Worm (Caenorhabditis elegans) whole organism, young adult: Measurements from ENCODE around the gene lmtr-5.
A peak's percentile ranks its signal among the peaks of the same experiment; 100 is the strongest.

Experiments
- B0019.2 ChIP-seq: fragments of 200-800 bp; sonication (Bioruptor generic); conservative IDR thresholded peaks from 2 replicates; pipeline ENCODE4 v1.3.6; 2022; ENCODE audit warnings: missing genetic modification reagents, missing genetic modification characterization, missing compliant biosample characterization
- B0261.1 ChIP-seq: sonication (generic microtip); optimal IDR thresholded peaks from 2 replicates; lab custom pipeline; 2016; ENCODE audit warnings: mild to moderate bottlenecking, missing genetic modification characterization, moderate library complexity, missing compliant biosample characterization
- B0336.3 ChIP-seq: fragments of 200-800 bp; sonication (Bioruptor generic); IDR thresholded peaks from 2 replicates; pipeline ENCODE4 v1.3.6; 2022; ENCODE audit warnings: missing genetic modification characterization, missing compliant biosample characterization
- D2030.7 ChIP-seq: fragments of 200-800 bp; sonication (Bioruptor generic); IDR thresholded peaks from 2 replicates; pipeline ENCODE4 v1.3.6; 2022; ENCODE audit warnings: missing genetic modification reagents, missing genetic modification characterization, missing compliant biosample characterization
- F23B12.7 ChIP-seq: sonication (generic microtip); optimal IDR thresholded peaks from 2 replicates; lab custom pipeline; 2017; ENCODE audit warnings: missing genetic modification characterization, mild to moderate bottlenecking, missing compliant biosample characterization, antibody characterized with exemption, moderate library complexity; ENCODE audit not compliant: insufficient read depth
- F37B4.10 ChIP-seq: fragments of 200-800 bp; sonication (Bioruptor generic); IDR thresholded peaks from 2 replicates; pipeline ENCODE4 v1.3.6; 2022; ENCODE audit warnings: missing genetic modification characterization, missing compliant biosample characterization
- F52B5.7 ChIP-seq: sonication (generic microtip); optimal IDR thresholded peaks from 2 replicates; lab custom pipeline; 2016; ENCODE audit warnings: mild to moderate bottlenecking, missing genetic modification characterization, missing compliant biosample characterization
- F57A8.1 ChIP-seq: fragments of 200-800 bp; sonication (Bioruptor generic); optimal IDR thresholded peaks from 2 replicates; lab custom pipeline; 2018; ENCODE audit warnings: mild to moderate bottlenecking, missing genetic modification characterization, moderate library complexity, missing compliant biosample characterization
- Y67H2A.10 ChIP-seq: fragments of 200-800 bp; sonication (Bioruptor generic); conservative IDR thresholded peaks from 2 replicates; pipeline ENCODE4 v1.3.6; 2022; ENCODE audit warnings: missing genetic modification reagents, missing genetic modification characterization, missing compliant biosample characterization
- ZK185.1 ChIP-seq: sonication (generic microtip); optimal IDR thresholded peaks from 2 replicates; lab custom pipeline; 2016; ENCODE audit warnings: mild to moderate bottlenecking, missing genetic modification characterization, missing compliant biosample characterization; ENCODE audit not compliant: poor library complexity, severe bottlenecking
- athp-1 ChIP-seq: sonication (generic microtip); optimal IDR thresholded peaks from 2 replicates; lab custom pipeline; 2017; ENCODE audit warnings: mild to moderate bottlenecking, missing genetic modification characterization, missing compliant biosample characterization
- attf-5 ChIP-seq: fragments of 200-800 bp; sonication (Bioruptor generic); optimal IDR thresholded peaks from 2 replicates; lab custom pipeline; 2018; ENCODE audit warnings: mild to moderate bottlenecking, missing genetic modification characterization, missing compliant biosample characterization
- ceh-79 ChIP-seq: sonication (generic microtip); optimal IDR thresholded peaks from 2 replicates; lab custom pipeline; 2017; ENCODE audit warnings: mild to moderate bottlenecking, missing genetic modification characterization, missing compliant biosample characterization
- dox-1 ChIP-seq: fragments of 200-800 bp; sonication (Bioruptor generic); IDR thresholded peaks from 2 replicates; pipeline ENCODE4 v1.3.6; 2022; ENCODE audit warnings: missing genetic modification reagents, missing genetic modification characterization, missing compliant biosample characterization
- dpl-1 ChIP-seq: fragments of 150-350 bp; optimal IDR thresholded peaks from 2 replicates; lab custom pipeline; 2014; ENCODE audit warnings: missing biosample characterization, missing genetic modification reagents, missing genetic modification characterization
- egrh-3 ChIP-seq: fragments of 200-800 bp; sonication (Bioruptor generic); IDR thresholded peaks from 2 replicates; pipeline ENCODE4 v1.3.6; 2022; ENCODE audit warnings: missing genetic modification reagents, missing genetic modification characterization, missing compliant biosample characterization
- fkh-3 ChIP-seq: sonication (generic microtip); optimal IDR thresholded peaks from 2 replicates; lab custom pipeline; 2016; ENCODE audit warnings: mild to moderate bottlenecking, missing genetic modification characterization, missing compliant biosample characterization
- hlh-26 ChIP-seq: fragments of 200-800 bp; sonication (Bioruptor generic); conservative IDR thresholded peaks from 2 replicates; pipeline ENCODE4 v1.3.6; 2022; ENCODE audit warnings: missing genetic modification reagents, missing genetic modification characterization, missing compliant biosample characterization
- lin-26 ChIP-seq: fragments of 200-800 bp; sonication (Bioruptor generic); IDR thresholded peaks from 2 replicates; pipeline ENCODE4 v1.3.6; 2022; ENCODE audit warnings: missing genetic modification reagents, missing genetic modification characterization, missing compliant biosample characterization
- madf-10 ChIP-seq: sonication (generic microtip); optimal IDR thresholded peaks from 2 replicates; lab custom pipeline; 2016; ENCODE audit warnings: mild to moderate bottlenecking, missing genetic modification characterization, missing compliant biosample characterization
- mcd-1 ChIP-seq: fragments of 200-800 bp; sonication (Bioruptor generic); IDR thresholded peaks from 2 replicates; pipeline ENCODE4 v1.3.6; 2022; ENCODE audit warnings: missing genetic modification reagents, missing genetic modification characterization, missing compliant biosample characterization
- mes-4 ChIP-seq: sonication (generic microtip); optimal IDR thresholded peaks from 2 replicates; lab custom pipeline; 2016; ENCODE audit warnings: missing genotype, missing genetic modification characterization, missing compliant biosample characterization
- mxl-1 ChIP-seq: sonication (generic microtip); optimal IDR thresholded peaks from 2 replicates; lab custom pipeline; 2016; ENCODE audit warnings: missing genetic modification characterization, missing compliant biosample characterization
- nfya-2 ChIP-seq: fragments of 200-800 bp; sonication (Bioruptor generic); IDR thresholded peaks from 2 replicates; pipeline ENCODE4 v1.3.6; 2022; ENCODE audit warnings: missing genetic modification reagents, missing genetic modification characterization, missing compliant biosample characterization
- nhr-90 ChIP-seq: sonication (generic microtip); optimal IDR thresholded peaks from 2 replicates; lab custom pipeline; 2016; ENCODE audit warnings: missing genotype, mild to moderate bottlenecking, missing genetic modification characterization, missing compliant biosample characterization
- pbrm-1 ChIP-seq: fragments of 200-800 bp; sonication (Bioruptor generic); IDR thresholded peaks from 2 replicates; pipeline ENCODE4 v1.3.6; 2022; ENCODE audit warnings: missing genetic modification reagents, missing genetic modification characterization, missing compliant biosample characterization
- rec-8 ChIP-seq, 2 experiments: sonication (generic microtip); optimal IDR thresholded peaks; 2 replicates each; lab custom pipeline; 2016; ENCODE audit warnings: mild to moderate bottlenecking in 2 of 2, missing genetic modification characterization in 2 of 2, missing genetic modification reagents in 2 of 2, missing genotype in 2 of 2, missing biosample characterization in 1 of 2, missing compliant biosample characterization in 1 of 2, moderate library complexity in 1 of 2
- rpc-1 ChIP-seq, 2 experiments: fragments of 150-350 bp in 1 of 2; sonication (generic microtip) in 1 of 2; optimal IDR thresholded peaks; 2 replicates each; lab custom pipeline; 2014 to 2018; ENCODE audit warnings: missing biosample characterization in 1 of 2, missing genetic modification characterization in 1 of 2, missing genetic modification reagents in 1 of 2, missing genotype in 1 of 2
- sea-2 ChIP-seq: fragments of 200-800 bp; sonication (Bioruptor generic); IDR thresholded peaks from 2 replicates; pipeline ENCODE4 v1.3.6; 2022; ENCODE audit warnings: missing genetic modification characterization, missing compliant biosample characterization
- snpc-1.1 ChIP-seq: sonication (generic microtip); optimal IDR thresholded peaks from 2 replicates; lab custom pipeline; 2017; ENCODE audit warnings: missing genetic modification characterization, mild to moderate bottlenecking, missing compliant biosample characterization, antibody characterized with exemption, moderate library complexity, missing genotype, missing genetic modification reagents; ENCODE audit not compliant: insufficient read depth
- snpc-4 ChIP-seq, 5 experiments: fragments of 150-350 bp in 1 of 5; sonication (generic microtip) in 4 of 5; optimal IDR thresholded peaks; 2 replicates each; lab custom pipeline; 2014 to 2018; ENCODE audit warnings: missing genetic modification characterization in 5 of 5, missing biosample characterization in 3 of 5, antibody characterized with exemption in 2 of 5, mild to moderate bottlenecking in 2 of 5, missing compliant biosample characterization in 2 of 5, missing genotype in 2 of 5, moderate library complexity in 2 of 5, missing genetic modification reagents in 1 of 5
- unc-130 ChIP-seq: sonication (generic microtip); optimal IDR thresholded peaks from 2 replicates; lab custom pipeline; 2016; ENCODE audit warnings: missing genetic modification reagents, missing genetic modification characterization, missing compliant biosample characterization
- zfh-2 ChIP-seq: fragments of 200-800 bp; sonication (Bioruptor generic); conservative IDR thresholded peaks from 2 replicates; pipeline ENCODE4 v1.3.6; 2022; ENCODE audit warnings: missing genetic modification reagents, missing genetic modification characterization, missing compliant biosample characterization
- zim-3 ChIP-seq: sonication (generic microtip); optimal IDR thresholded peaks from 2 replicates; lab custom pipeline; 2017; ENCODE audit warnings: mild to moderate bottlenecking, missing genetic modification characterization, moderate library complexity, missing compliant biosample characterization
- ztf-3 ChIP-seq: fragments of 200-800 bp; sonication (Bioruptor generic); optimal IDR thresholded peaks from 2 replicates; lab custom pipeline; 2018; ENCODE audit warnings: mild to moderate bottlenecking, missing genetic modification characterization, missing compliant biosample characterization

Gene lmtr-5

ce11 chrIII:3174985-3175384 is 8.5 kb upstream of the lmtr-5 start, which contains the start of gene R148.3 (continued):
- TF ChIP-seq madf-10 (tag; lab: Kevin White, UChicago) = no peak
- TF ChIP-seq rec-8 (tag; optimal IDR thresholded peaks at IDR 0.05; lab: Kevin White, UChicago) = no peak
- peak; percentile 47 for TF ChIP-seq snpc-1.1 (tag; lab: Kevin White, UChicago)
- no peak for TF ChIP-seq B0261.1
- TF ChIP-seq B0336.3 (GFP tag; lab: Robert Waterston, UW) = no peak
- no peak for TF ChIP-seq D2030.7 (GFP tag; lab: Robert Waterston, UW)
- no peak for TF ChIP-seq zim-3 (tag; lab: Kevin White, UChicago)
- no peak for TF ChIP-seq F23B12.7 (tag; lab: Kevin White, UChicago)
- peak; percentile 7 for TF ChIP-seq unc-130 (GFP tag; lab: Kevin White, UChicago)
- no peak for TF ChIP-seq ceh-79 (tag; lab: Kevin White, UChicago)
- no peak for TF ChIP-seq mxl-1
- no peak; the same call in 1 of the 2 replicates for TF ChIP-seq Y67H2A.10 (GFP tag; lab: Robert Waterston, UW)
- TF ChIP-seq F37B4.10 = no peak
- no peak for TF ChIP-seq ztf-3 (GFP tag; lab: Kevin White, UChicago)
- 0 out of 2 replicates have a peak, but pooled peaks have one; percentile 30 for TF ChIP-seq B0019.2 (GFP tag; lab: Robert Waterston, UW)
- TF ChIP-seq pbrm-1 (GFP tag; lab: Robert Waterston, UW) = peak; percentile 44; the same call in 1 of the 2 replicates
- no peak for TF ChIP-seq nfya-2 (GFP tag; lab: Robert Waterston, UW)
- no peak for TF ChIP-seq attf-5
- TF ChIP-seq mes-4 (tag; lab: Kevin White, UChicago) = no peak
- no peak for TF ChIP-seq ZK185.1 (tag; lab: Kevin White, UChicago)
- no peak for TF ChIP-seq dpl-1
- TF ChIP-seq snpc-4 (GFP tag; optimal IDR thresholded peaks at IDR 0.05; lab: Kevin White, UChicago) = no peak
- peak in 2 of 4 experiments; percentile 22 to 29 for TF ChIP-seq snpc-4 (tag; optimal IDR thresholded peaks at IDR 0.05; lab: Kevin White, UChicago)
- TF ChIP-seq nhr-90 (tag; lab: Kevin White, UChicago) = no peak
- no peak for TF ChIP-seq zfh-2 (GFP tag; lab: Robert Waterston, UW)
- peak; percentile 27 for TF ChIP-seq rpc-1 (optimal IDR thresholded peaks at IDR 0.05; lab: Kevin White, UChicago)
- TF ChIP-seq rpc-1 (tag; optimal IDR thresholded peaks at IDR 0.05; lab: Kevin White, UChicago) = no peak
- TF ChIP-seq dox-1 = peak; percentile 28; the same call in 1 of the 2 replicates
- TF ChIP-seq fkh-3 (tag; lab: Kevin White, UChicago) = no peak
- no peak for TF ChIP-seq athp-1 (tag; lab: Kevin White, UChicago)

ce11 chrIII:3176775-3177174 is 6.7 kb upstream of the lmtr-5 start:
- peak; percentile 69; the same call in 1 of the 2 replicates for TF ChIP-seq egrh-3 (GFP tag; lab: Robert Waterston, UW)
- TF ChIP-seq zfh-2 (GFP tag; lab: Robert Waterston, UW) = peak; percentile 69
- TF ChIP-seq lin-26 (GFP tag; lab: Robert Waterston, UW) = 0 out of 2 replicates have a peak, but pooled peaks have one; percentile 14
- TF ChIP-seq F52B5.7 (tag; lab: Kevin White, UChicago) = no peak
- no peak for TF ChIP-seq mcd-1 (GFP tag; lab: Robert Waterston, UW)
- TF ChIP-seq F57A8.1 (GFP tag; lab: Kevin White, UChicago) = no peak
- TF ChIP-seq hlh-26 (GFP tag; lab: Robert Waterston, UW) = no peak
- 0 out of 2 replicates have a peak, but pooled peaks have one; percentile 28 for TF ChIP-seq dox-1
- TF ChIP-seq sea-2 (GFP tag; lab: Robert Waterston, UW) = no peak
